Fruit fly (Drosophila melanogaster): ENCODE results near the gene CG5245.

Gene CG5245

dm6 chr3R:12402935-12403334 lies 26.4 kb upstream of the CG5245 start (continued):
- TF ChIP-seq CG13123 (GFP tag; optimal IDR thresholded peaks at IDR 0.05), result peak; percentile 84
- TF ChIP-seq Spps (tag; optimal IDR thresholded peaks at IDR 0.05), result peak; percentile 98
- peak; percentile 72; the same call in 1 of the 3 replicates for TF ChIP-seq z (GFP tag; IDR thresholded peaks at IDR 0.05)
- TF ChIP-seq CG3281 (GFP tag; optimal IDR thresholded peaks at IDR 0.05), result peak; percentile 97
- peak; percentile 56; the same call in 1 of the 2 replicates for TF ChIP-seq Dip2 (GFP tag; IDR thresholded peaks at IDR 0.05)
- TF ChIP-seq fu2 (GFP tag; optimal IDR thresholded peaks at IDR 0.05), result peak; percentile 88
- peak; percentile 98 for TF ChIP-seq ind (GFP tag; optimal IDR thresholded peaks at IDR 0.05)
- peak; percentile 94 for TF ChIP-seq CG15011 (GFP tag; optimal IDR thresholded peaks at IDR 0.05)
- peak; percentile 98 for TF ChIP-seq CG1233 (GFP tag; optimal IDR thresholded peaks at IDR 0.05)
- peak; percentile 47; the same call in 1 of the 2 replicates for TF ChIP-seq crol (GFP tag; IDR thresholded peaks at IDR 0.05)
- peak; percentile 97 for TF ChIP-seq sens-2 (GFP tag; IDR thresholded peaks at IDR 0.05)
- TF ChIP-seq sqz (GFP tag; optimal IDR thresholded peaks at IDR 0.05), result peak; percentile 99
- peak; percentile 97 for TF ChIP-seq Oli (tag; optimal IDR thresholded peaks at IDR 0.05)
- peak; percentile 98 for TF ChIP-seq gsb-n (tag; optimal IDR thresholded peaks at IDR 0.05)
- TF ChIP-seq ken (GFP tag; IDR thresholded peaks at IDR 0.05), result peak; percentile 96
- peak; percentile 76 for TF ChIP-seq CG4282 (GFP tag; optimal IDR thresholded peaks at IDR 0.05)
- no peak for TF ChIP-seq Doc2 (GFP tag; IDR thresholded peaks at IDR 0.05)
- TF ChIP-seq B-H1 (GFP tag; IDR thresholded peaks at IDR 0.05), result peak; percentile 93; the same call in 2 of the 3 replicates
- peak; percentile 98 for TF ChIP-seq CrebB (tag; optimal IDR thresholded peaks at IDR 0.05)
- TF ChIP-seq CG3726 (GFP tag; IDR thresholded peaks at IDR 0.05), result peak; percentile 89
- no peak for TF ChIP-seq Lpt (GFP tag; optimal IDR thresholded peaks at IDR 0.05)
- TF ChIP-seq org-1 (GFP tag; optimal IDR thresholded peaks at IDR 0.05), result peak; percentile 90
- peak; percentile 97 for TF ChIP-seq ems (GFP tag; optimal IDR thresholded peaks at IDR 0.05)
- no peak for TF ChIP-seq tio (GFP tag; optimal IDR thresholded peaks at IDR 0.05)
- peak; percentile 72 for TF ChIP-seq Dll (GFP tag; IDR thresholded peaks at IDR 0.05; ENCODE audit: partially characterized antibody)
- TF ChIP-seq CG7271 (tag; optimal IDR thresholded peaks at IDR 0.05), result peak; percentile 98
- TF ChIP-seq Dbx (GFP tag; IDR thresholded peaks at IDR 0.05), result peak; percentile 99
- TF ChIP-seq CG8089 (GFP tag; optimal IDR thresholded peaks at IDR 0.05), result peak; percentile 88
- TF ChIP-seq exex (tag; optimal IDR thresholded peaks at IDR 0.05), result peak; percentile 92
- peak; percentile 95 for TF ChIP-seq otp (GFP tag; IDR thresholded peaks at IDR 0.05)
- peak; percentile 93 for TF ChIP-seq CG10462 (GFP tag; optimal IDR thresholded peaks at IDR 0.05)
- peak; percentile 84 for TF ChIP-seq CG14667 (GFP tag; IDR thresholded peaks at IDR 0.05)
- peak; percentile 96 for TF ChIP-seq CG8290 (GFP tag; optimal IDR thresholded peaks at IDR 0.05)
- TF ChIP-seq CG8290 (tag; optimal IDR thresholded peaks at IDR 0.05), result peak; percentile 95 to 97
- TF ChIP-seq HmgZ (tag; optimal IDR thresholded peaks at IDR 0.05), result peak; percentile 98
- peak; percentile 90 for TF ChIP-seq CG3838 (GFP tag; optimal IDR thresholded peaks at IDR 0.05)
- TF ChIP-seq CG8478 (optimal IDR thresholded peaks at IDR 0.05), result no peak
- TF ChIP-seq CTCF (GFP tag; optimal IDR thresholded peaks at IDR 0.05), result peak; percentile 70
- TF ChIP-seq CG13296 (GFP tag; optimal IDR thresholded peaks at IDR 0.05), result peak; percentile 99
- peak; percentile 87 for TF ChIP-seq pros (GFP tag; optimal IDR thresholded peaks at IDR 0.05)
- peak; percentile 99 for TF ChIP-seq zfh1 (GFP tag; IDR thresholded peaks at IDR 0.05)
- no peak for TF ChIP-seq chinmo (GFP tag; IDR thresholded peaks at IDR 0.05; ENCODE audit: partially characterized antibody)
- peak; percentile 46 for TF ChIP-seq pzg (GFP tag; optimal IDR thresholded peaks at IDR 0.05)
- TF ChIP-seq Meics (GFP tag; optimal IDR thresholded peaks at IDR 0.05), result peak; percentile 99
- TF ChIP-seq cad (GFP tag; optimal IDR thresholded peaks at IDR 0.05), result no peak
- TF ChIP-seq trh (GFP tag; optimal IDR thresholded peaks at IDR 0.05), result peak; percentile 91
- peak; percentile 93 for TF ChIP-seq ttk (GFP tag; IDR thresholded peaks at IDR 0.05)
- TF ChIP-seq Camta (GFP tag; optimal IDR thresholded peaks at IDR 0.05), result peak; percentile 96
- TF ChIP-seq CG15479 (GFP tag; optimal IDR thresholded peaks at IDR 0.05), result peak; percentile 71
- peak; percentile 100 for TF ChIP-seq CG10267 (tag; optimal IDR thresholded peaks at IDR 0.05)
- peak; percentile 91 for TF ChIP-seq Hr3 (GFP tag; optimal IDR thresholded peaks at IDR 0.05)
- peak; percentile 92 for TF ChIP-seq mam (GFP tag; optimal IDR thresholded peaks at IDR 0.05)
- peak; percentile 92 for TF ChIP-seq Hand (GFP tag; optimal IDR thresholded peaks at IDR 0.05)

Data from whole organism, embryonic.